Worm (Caenorhabditis elegans): ENCODE measurements around the gene try-8.
A peak's percentile ranks its signal among the peaks of the same experiment; 100 is the strongest.

try-8 gene

DNA sequence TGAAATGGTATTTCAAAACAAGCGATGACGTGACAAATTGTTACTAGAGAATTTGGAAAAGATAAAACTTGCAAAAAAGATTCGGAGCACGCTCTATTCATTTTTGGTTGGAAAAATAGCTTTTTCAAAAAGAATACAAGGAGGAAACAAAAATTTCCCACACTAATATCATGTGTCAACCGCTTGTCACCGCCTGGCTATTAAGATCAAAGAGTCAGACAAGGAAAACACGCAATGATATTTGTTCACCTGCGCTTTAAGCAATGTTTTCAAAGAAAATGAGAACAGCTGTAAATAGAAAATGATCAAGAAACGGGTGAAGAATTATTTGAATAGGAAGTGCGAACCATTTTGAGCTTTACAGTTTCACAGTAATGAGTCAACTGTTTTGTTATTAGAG is 22.6 kb upstream of the try-8 start, which contains the start of gene srh-125:
TSS of gene srh-125 (minus strand) at position 101 of the 400 bp plus-strand sequence.
- no peak for TF ChIP-seq odd-2 (tag; optimal IDR thresholded peaks at IDR 0.05)
- TF ChIP-seq unc-3 (GFP tag; conservative IDR thresholded peaks at IDR 0.05) = no peak
- TF ChIP-seq unc-3 (tag; optimal IDR thresholded peaks at IDR 0.05) = no peak
- TF ChIP-seq sox-4 (tag; optimal IDR thresholded peaks at IDR 0.05) = no peak
- no peak for TF ChIP-seq unc-55 (GFP tag; optimal IDR thresholded peaks at IDR 0.05)
- no peak for TF ChIP-seq pqm-1 (tag; optimal IDR thresholded peaks at IDR 0.05)
- TF ChIP-seq fkh-6 (tag; optimal IDR thresholded peaks at IDR 0.05) = no peak

DNA sequence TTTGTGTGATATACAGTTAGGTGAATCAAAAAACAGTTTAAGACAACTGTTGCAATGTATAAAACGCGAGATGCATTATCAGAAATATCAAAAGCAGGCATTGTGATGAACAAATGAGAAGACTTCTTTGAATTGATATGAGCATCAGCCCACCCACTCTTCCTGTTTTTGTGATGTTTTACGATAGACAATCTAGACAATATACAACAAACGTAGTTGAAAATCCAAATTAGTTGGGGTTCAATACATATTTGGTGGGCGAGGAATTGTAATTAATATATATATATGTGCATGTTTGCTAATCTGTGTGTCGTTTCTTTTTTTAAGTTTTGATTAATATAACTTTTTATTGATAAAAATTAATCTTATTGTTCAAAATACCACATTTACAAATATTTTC is 18.7 kb upstream of the try-8 start, which contains the start of gene str-28:
TSS of gene str-28 (minus strand) at position 101 of the 400 bp plus-strand sequence.
- TF ChIP-seq pros-1 (tag; optimal IDR thresholded peaks at IDR 0.05) (no peak), fax-1 (tag; optimal IDR thresholded peaks at IDR 0.05) (no peak), hlh-30 (tag; optimal IDR thresholded peaks at IDR 0.05; ENCODE audit: insufficient read depth) (no peak), syd-9 (tag; optimal IDR thresholded peaks at IDR 0.05) (no peak), lim-6 (tag; optimal IDR thresholded peaks at IDR 0.05) (no peak), che-1 (tag; optimal IDR thresholded peaks at IDR 0.05) (no peak), ets-4 (tag; optimal IDR thresholded peaks at IDR 0.05) (no peak), elt-4 (tag; optimal IDR thresholded peaks at IDR 0.05) (no peak), madf-2 (tag; optimal IDR thresholded peaks at IDR 0.05) (no peak), fkh-10 (GFP tag; optimal IDR thresholded peaks at IDR 0.05) (no peak), ceh-31 (tag; optimal IDR thresholded peaks at IDR 0.05) (no peak), K09A11.1 (tag; optimal IDR thresholded peaks at IDR 0.05; ENCODE audit: insufficient read depth) (no peak), fkh-6 (tag; optimal IDR thresholded peaks at IDR 0.05) (no peak)

DNA sequence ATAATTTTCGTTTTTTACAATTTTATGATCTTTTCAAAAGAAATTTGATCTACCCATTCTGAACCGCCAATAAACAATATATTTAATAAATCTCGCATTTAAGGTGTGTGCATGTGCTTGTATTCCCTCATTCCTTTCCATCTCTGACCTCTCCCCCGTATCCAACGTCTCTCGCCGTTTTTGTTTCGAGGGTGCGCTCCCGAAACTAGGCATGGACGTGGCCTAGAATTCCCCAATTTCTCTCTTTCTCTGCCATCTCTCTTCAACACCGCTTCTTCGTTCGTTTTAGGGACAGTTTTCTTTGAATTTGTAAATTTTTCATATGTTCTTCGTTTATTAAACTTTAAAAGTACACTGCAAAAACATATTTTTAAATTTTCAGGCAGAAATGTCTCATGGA is 11.4 kb upstream of the try-8 start, which contains the start of gene F25E5.1:
TSS of gene F25E5.1 (plus strand) at position 376 of the 400 bp plus-strand sequence.
- peak; percentile 30 for TF ChIP-seq ceh-18 (tag; optimal IDR thresholded peaks at IDR 0.05)
- TF ChIP-seq ceh-24 (tag; optimal IDR thresholded peaks at IDR 0.05) = no peak
- TF ChIP-seq lim-6 (tag; optimal IDR thresholded peaks at IDR 0.05) = peak; percentile 46
- peak; percentile 95 for TF ChIP-seq ceh-31 (tag; optimal IDR thresholded peaks at IDR 0.05)
- TF ChIP-seq pha-2 (tag; optimal IDR thresholded peaks at IDR 0.05) = no peak
- TF ChIP-seq C38D4.7 (GFP tag; optimal IDR thresholded peaks at IDR 0.05) = no peak
- TF ChIP-seq pag-3 (tag; optimal IDR thresholded peaks at IDR 0.05; ENCODE audit: borderline replicate concordance) = peak; percentile 18
- TF ChIP-seq ets-4 (tag; optimal IDR thresholded peaks at IDR 0.05) = peak; percentile 78
- no peak for TF ChIP-seq ceh-9 (tag; optimal IDR thresholded peaks at IDR 0.05)
- TF ChIP-seq C08G9.2 (tag; optimal IDR thresholded peaks at IDR 0.05) = peak; percentile 81
- TF ChIP-seq pat-9 (tag; optimal IDR thresholded peaks at IDR 0.05) = no peak
- no peak for TF ChIP-seq dve-1 (tag; optimal IDR thresholded peaks at IDR 0.05)
- TF ChIP-seq rnt-1 (tag; optimal IDR thresholded peaks at IDR 0.05) = peak; percentile 80
- TF ChIP-seq hlh-13 (GFP tag; optimal IDR thresholded peaks at IDR 0.05) = no peak
- TF ChIP-seq nhr-232 (tag; optimal IDR thresholded peaks at IDR 0.05) = no peak
- peak; percentile 36 for TF ChIP-seq ref-2 (tag; optimal IDR thresholded peaks at IDR 0.05)
- TF ChIP-seq ahr-1 (tag; optimal IDR thresholded peaks at IDR 0.05) = no peak
- peak; percentile 59 for TF ChIP-seq hlh-8 (tag; optimal IDR thresholded peaks at IDR 0.05)
- TF ChIP-seq unc-55 (GFP tag; optimal IDR thresholded peaks at IDR 0.05) = peak; percentile 2
- TF ChIP-seq unc-42 (tag; optimal IDR thresholded peaks at IDR 0.05) = peak; percentile 61
- TF ChIP-seq pros-1 (tag; optimal IDR thresholded peaks at IDR 0.05) = peak; percentile 11
- peak; percentile 70 for TF ChIP-seq ceh-14 (tag; optimal IDR thresholded peaks at IDR 0.05)
- peak; percentile 47 for TF ChIP-seq sdc-2 (tag; optimal IDR thresholded peaks at IDR 0.05)
- TF ChIP-seq dmd-4 (tag; optimal IDR thresholded peaks at IDR 0.05; ENCODE audit: borderline replicate concordance) = peak; percentile 27
- peak; percentile 50 for TF ChIP-seq hlh-30 (tag; optimal IDR thresholded peaks at IDR 0.05; ENCODE audit: insufficient read depth)
- no peak for TF ChIP-seq ceh-22 (tag; optimal IDR thresholded peaks at IDR 0.05)
- peak; percentile 42 for TF ChIP-seq zip-5 (tag; optimal IDR thresholded peaks at IDR 0.05)
- peak; percentile 15 for TF ChIP-seq fax-1 (tag; optimal IDR thresholded peaks at IDR 0.05)
- no peak for TF ChIP-seq fkh-10 (GFP tag; optimal IDR thresholded peaks at IDR 0.05)
- peak; percentile 5 for TF ChIP-seq hlh-6 (tag; optimal IDR thresholded peaks at IDR 0.05)
- peak; percentile 25 for TF ChIP-seq F13H6.1 (tag; optimal IDR thresholded peaks at IDR 0.05)
- TF ChIP-seq gmeb-2 (tag; optimal IDR thresholded peaks at IDR 0.05) = peak; percentile 25
- no peak for TF ChIP-seq K09A11.1 (tag; optimal IDR thresholded peaks at IDR 0.05; ENCODE audit: insufficient read depth)
- TF ChIP-seq unc-86 (tag; optimal IDR thresholded peaks at IDR 0.05) = peak; percentile 15
- TF ChIP-seq eyg-1 (tag; optimal IDR thresholded peaks at IDR 0.05) = peak; percentile 53
- peak; percentile 69 for TF ChIP-seq ceh-2 (tag; optimal IDR thresholded peaks at IDR 0.05)
- peak; percentile 67 for TF ChIP-seq ceh-34 (tag; optimal IDR thresholded peaks at IDR 0.05)
- peak; percentile 80 for TF ChIP-seq tbx-2 (tag; optimal IDR thresholded peaks at IDR 0.05)
- peak; percentile 53 for TF ChIP-seq fkh-6 (tag; optimal IDR thresholded peaks at IDR 0.05)
